Fruit fly (Drosophila melanogaster) whole organism, embryonic: ENCODE data around the gene cni.

Experiments
- Asciz ChIP-seq: fragments of 200-800 bp; sonication (Bioruptor generic); optimal IDR thresholded peaks from 2 replicates; lab custom pipeline; 2017; ENCODE audit warnings: missing biosample characterization, mild to moderate bottlenecking, missing genetic modification characterization, missing genetic modification reagents
- BtbVII ChIP-seq: fragments of 200-800 bp; sonication (Bioruptor generic); optimal IDR thresholded peaks from 3 replicates; lab custom pipeline; 2017; ENCODE audit warnings: missing biosample characterization, mild to moderate bottlenecking, missing genetic modification characterization
- CG10274 ChIP-seq: fragments of 200-800 bp; sonication (Bioruptor generic); optimal IDR thresholded peaks from 3 replicates; lab custom pipeline; 2017; ENCODE audit warnings: missing biosample characterization, mild to moderate bottlenecking, missing genetic modification characterization
- CG10959 ChIP-seq: fragments of 200-800 bp; sonication (Bioruptor generic); IDR thresholded peaks from 2 replicates; pipeline ENCODE4 v1.3.6; 2022; ENCODE audit warnings: missing biosample characterization, missing genetic modification characterization
- CG12769 ChIP-seq: fragments of 200-800 bp; sonication (Bioruptor generic); optimal IDR thresholded peaks from 2 replicates; lab custom pipeline; 2019; ENCODE audit warnings: missing biosample characterization, mild to moderate bottlenecking, missing genetic modification characterization, moderate library complexity
- CG13287 ChIP-seq: fragments of 200-800 bp; sonication (Bioruptor generic); IDR thresholded peaks from 2 replicates; pipeline ENCODE4 v1.3.6; 2022; ENCODE audit warnings: missing biosample characterization, missing genetic modification characterization; ENCODE audit not compliant: partially characterized antibody
- CG15269 ChIP-seq: fragments of 200-800 bp; sonication (Bioruptor generic); optimal IDR thresholded peaks from 2 replicates; lab custom pipeline; 2018; ENCODE audit warnings: missing biosample characterization, mild to moderate bottlenecking, missing genetic modification characterization, moderate library complexity
- CG15696 ChIP-seq: fragments of 200-800 bp; sonication (Bioruptor generic); optimal IDR thresholded peaks from 2 replicates; lab custom pipeline; 2019; ENCODE audit warnings: missing biosample characterization, mild to moderate bottlenecking, missing genetic modification characterization, moderate library complexity
- CG17385 ChIP-seq: fragments of 200-800 bp; sonication (Bioruptor generic); optimal IDR thresholded peaks from 3 replicates; lab custom pipeline; 2018; ENCODE audit warnings: missing biosample characterization, mild to moderate bottlenecking, missing genetic modification characterization
- CG17802 ChIP-seq: fragments of 200-800 bp; sonication (Bioruptor generic); optimal IDR thresholded peaks from 2 replicates; lab custom pipeline; 2018; ENCODE audit warnings: missing biosample characterization, mild to moderate bottlenecking, missing genetic modification characterization, moderate library complexity
- CG18476 ChIP-seq: fragments of 200-800 bp; sonication (Bioruptor generic); optimal IDR thresholded peaks from 2 replicates; lab custom pipeline; 2016; ENCODE audit warnings: missing biosample characterization, mild to moderate bottlenecking, missing genetic modification characterization
- CG3726 ChIP-seq: fragments of 200-800 bp; sonication (Bioruptor generic); IDR thresholded peaks from 3 replicates; pipeline ENCODE4, ENCODE4 v1.3.6; 2022; ENCODE audit warnings: missing biosample characterization, missing genetic modification characterization
- CG4282 ChIP-seq: fragments of 200-800 bp; sonication (Bioruptor generic); optimal IDR thresholded peaks from 2 replicates; lab custom pipeline; 2016; ENCODE audit warnings: missing biosample characterization, missing genetic modification characterization
- CG4820 ChIP-seq: fragments of 200-800 bp; sonication (Bioruptor generic); optimal IDR thresholded peaks from 3 replicates; lab custom pipeline; 2016; ENCODE audit warnings: missing biosample characterization, missing genetic modification characterization
- CG6175 ChIP-seq: fragments of 200-800 bp; sonication (Bioruptor generic); IDR thresholded peaks from 3 replicates; pipeline ENCODE4 v1.3.6; 2022; ENCODE audit warnings: missing biosample characterization, missing genetic modification characterization
- CG6683 ChIP-seq: fragments of 200-800 bp; sonication (Bioruptor generic); optimal IDR thresholded peaks from 2 replicates; lab custom pipeline; 2017; ENCODE audit warnings: missing biosample characterization, mild to moderate bottlenecking, missing genetic modification characterization, missing genetic modification reagents
- CG6813 ChIP-seq: fragments of 200-800 bp; sonication (Bioruptor generic); optimal IDR thresholded peaks from 2 replicates; lab custom pipeline; 2017; ENCODE audit warnings: missing biosample characterization, missing genetic modification characterization, mild to moderate bottlenecking, moderate library complexity, missing genetic modification reagents
- CG7987 ChIP-seq: fragments of 200-800 bp; sonication (Bioruptor generic); optimal IDR thresholded peaks from 2 replicates; lab custom pipeline; 2018; ENCODE audit warnings: missing biosample characterization, mild to moderate bottlenecking, missing genetic modification characterization, moderate library complexity
- CG9932 ChIP-seq: fragments of 200-800 bp; sonication (Bioruptor generic); IDR thresholded peaks from 2 replicates; pipeline ENCODE4 v1.3.6; 2022; ENCODE audit warnings: missing biosample characterization, missing genetic modification characterization
- Chrac-16 ChIP-seq: fragments of 200-800 bp; sonication (Bioruptor generic); optimal IDR thresholded peaks from 3 replicates; lab custom pipeline; 2016; ENCODE audit warnings: missing biosample characterization, missing genetic modification characterization
- ERR ChIP-seq: fragments of 200-800 bp; sonication (Bioruptor generic); optimal IDR thresholded peaks from 2 replicates; lab custom pipeline; 2016; ENCODE audit warnings: missing biosample characterization, missing genetic modification characterization
- Fer1 ChIP-seq: fragments of 200-800 bp; sonication (Bioruptor generic); optimal IDR thresholded peaks from 2 replicates; lab custom pipeline; 2017; ENCODE audit warnings: missing biosample characterization, mild to moderate bottlenecking, missing genetic modification characterization
- Hand ChIP-seq: fragments of 200-800 bp; sonication (Bioruptor generic); optimal IDR thresholded peaks from 2 replicates; lab custom pipeline; 2017; ENCODE audit warnings: mild to moderate bottlenecking, missing biosample characterization, missing genetic modification reagents, missing genetic modification characterization
- Hr78 ChIP-seq, 2 experiments: fragments of 200-800 bp in 1 of 2; fragments of >200 bp in 1 of 2; sonication (Bioruptor generic) in 1 of 2; optimal IDR thresholded peaks; 2 replicates each; lab custom pipeline; 2017 to 2019; ENCODE audit warnings: missing biosample characterization in 2 of 2, missing genetic modification characterization in 2 of 2, mild to moderate bottlenecking in 1 of 2, moderate library complexity in 1 of 2
- NFAT ChIP-seq: fragments of 200-800 bp; sonication (Bioruptor generic); IDR thresholded peaks from 2 replicates; pipeline ENCODE4 v1.3.6; 2022; ENCODE audit warnings: missing biosample characterization, missing genetic modification characterization
- Optix ChIP-seq: fragments of 200-800 bp; sonication (Bioruptor generic); IDR thresholded peaks from 3 replicates; pipeline ENCODE4 v1.3.6; 2022; ENCODE audit warnings: missing biosample characterization, missing genetic modification characterization
- Sin3A ChIP-seq: fragments of >200 bp; optimal IDR thresholded peaks from 2 replicates; lab custom pipeline; 2018
- Trl ChIP-seq, 3 experiments: fragments of >200 bp in 2 of 3; fragments of 200-800 bp in 1 of 3; sonication (Bioruptor generic) in 1 of 3; optimal IDR thresholded peaks; 2 replicates in 1 of 3; 3 replicates in 2 of 3; lab custom pipeline; 2016 to 2017; ENCODE audit warnings: missing biosample characterization in 1 of 3, missing genetic modification characterization in 1 of 3
- Vsx1 ChIP-seq: fragments of 200-800 bp; sonication (Bioruptor generic); optimal IDR thresholded peaks from 2 replicates; lab custom pipeline; 2017; ENCODE audit warnings: missing biosample characterization, mild to moderate bottlenecking, missing genetic modification characterization, missing genetic modification reagents
- ac ChIP-seq: fragments of 200-800 bp; sonication (Bioruptor generic); optimal IDR thresholded peaks from 3 replicates; lab custom pipeline; 2017; ENCODE audit warnings: missing biosample characterization, mild to moderate bottlenecking, missing genetic modification characterization
- bab2 ChIP-seq: fragments of 200-800 bp; sonication (Bioruptor generic); optimal IDR thresholded peaks from 2 replicates; lab custom pipeline; 2016; ENCODE audit warnings: missing biosample characterization, missing genetic modification characterization
- btn ChIP-seq: fragments of 200-800 bp; sonication (Bioruptor generic); optimal IDR thresholded peaks from 2 replicates; lab custom pipeline; 2016; ENCODE audit warnings: missing biosample characterization, missing genetic modification characterization
- emc ChIP-seq: fragments of 200-800 bp; sonication (Bioruptor generic); optimal IDR thresholded peaks from 2 replicates; lab custom pipeline; 2016; ENCODE audit warnings: missing biosample characterization, missing genetic modification characterization
- fd3F ChIP-seq: fragments of 200-800 bp; sonication (Bioruptor generic); optimal IDR thresholded peaks from 2 replicates; lab custom pipeline; 2018; ENCODE audit warnings: missing biosample characterization, mild to moderate bottlenecking, missing genetic modification characterization, moderate library complexity
- grn ChIP-seq: fragments of 200-800 bp; sonication (Bioruptor generic); optimal IDR thresholded peaks from 3 replicates; lab custom pipeline; 2017; ENCODE audit warnings: missing biosample characterization, missing genetic modification characterization
- nmo ChIP-seq: fragments of 200-800 bp; sonication (Bioruptor generic); optimal IDR thresholded peaks from 2 replicates; lab custom pipeline; 2018; ENCODE audit warnings: missing biosample characterization, mild to moderate bottlenecking, missing genetic modification characterization, moderate library complexity
- nom ChIP-seq: fragments of 200-800 bp; sonication (Bioruptor generic); optimal IDR thresholded peaks from 2 replicates; lab custom pipeline; 2017; ENCODE audit warnings: missing biosample characterization, missing genetic modification characterization, mild to moderate bottlenecking, moderate library complexity, missing genetic modification reagents
- otp ChIP-seq: fragments of 200-800 bp; sonication (Bioruptor generic); IDR thresholded peaks from 3 replicates; pipeline ENCODE4, ENCODE4 v1.3.6; 2022; ENCODE audit warnings: missing biosample characterization, missing genetic modification characterization
- pfk ChIP-seq: fragments of 200-800 bp; sonication (Bioruptor generic); optimal IDR thresholded peaks from 2 replicates; lab custom pipeline; 2018; ENCODE audit warnings: missing biosample characterization, mild to moderate bottlenecking, missing genetic modification characterization, moderate library complexity
- pnt ChIP-seq: fragments of 200-800 bp; sonication (Bioruptor generic); optimal IDR thresholded peaks from 3 replicates; lab custom pipeline; 2016; ENCODE audit warnings: missing biosample characterization, missing genetic modification characterization
- ranshi ChIP-seq: fragments of 200-800 bp; sonication (Bioruptor generic); IDR thresholded peaks from 2 replicates; pipeline ENCODE4 v1.3.6; 2022; ENCODE audit warnings: missing biosample characterization, missing genetic modification characterization
- rib ChIP-seq: fragments of 200-800 bp; sonication (Bioruptor generic); IDR thresholded peaks from 2 replicates; pipeline ENCODE4 v1.3.6; 2022; ENCODE audit warnings: missing biosample characterization, missing genetic modification characterization
- schlank ChIP-seq: fragments of 200-800 bp; sonication (Bioruptor generic); optimal IDR thresholded peaks from 2 replicates; lab custom pipeline; 2018; ENCODE audit warnings: missing biosample characterization, mild to moderate bottlenecking, missing genetic modification characterization
- sens ChIP-seq: fragments of 200-800 bp; sonication (Bioruptor generic); peaks from one replicate; lab custom pipeline; 2016; ENCODE audit warnings: missing biosample characterization, missing genetic modification characterization
- sna ChIP-seq: fragments of 200-800 bp; sonication (Bioruptor generic); IDR thresholded peaks from 2 replicates; pipeline ENCODE4 v1.3.6; 2022; ENCODE audit warnings: missing biosample characterization, missing genetic modification characterization; ENCODE audit not compliant: partially characterized antibody
- tll ChIP-seq, 2 experiments: fragments of 200-800 bp in 1 of 2; fragments of >200 bp in 1 of 2; sonication (Bioruptor generic) in 1 of 2; optimal IDR thresholded peaks; 2 replicates each; lab custom pipeline; 2017 to 2019; ENCODE audit warnings: missing biosample characterization in 2 of 2, missing genetic modification characterization in 2 of 2, mild to moderate bottlenecking in 1 of 2, moderate library complexity in 1 of 2
- twi ChIP-seq: fragments of 200-800 bp; optimal IDR thresholded peaks from 2 replicates; lab custom pipeline; 2019; ENCODE audit warnings: missing biosample characterization, mild to moderate bottlenecking, missing genetic modification characterization, moderate library complexity
- yki ChIP-seq: fragments of >200 bp; optimal IDR thresholded peaks from 3 replicates; lab custom pipeline; 2018

The cni gene

DNA sequence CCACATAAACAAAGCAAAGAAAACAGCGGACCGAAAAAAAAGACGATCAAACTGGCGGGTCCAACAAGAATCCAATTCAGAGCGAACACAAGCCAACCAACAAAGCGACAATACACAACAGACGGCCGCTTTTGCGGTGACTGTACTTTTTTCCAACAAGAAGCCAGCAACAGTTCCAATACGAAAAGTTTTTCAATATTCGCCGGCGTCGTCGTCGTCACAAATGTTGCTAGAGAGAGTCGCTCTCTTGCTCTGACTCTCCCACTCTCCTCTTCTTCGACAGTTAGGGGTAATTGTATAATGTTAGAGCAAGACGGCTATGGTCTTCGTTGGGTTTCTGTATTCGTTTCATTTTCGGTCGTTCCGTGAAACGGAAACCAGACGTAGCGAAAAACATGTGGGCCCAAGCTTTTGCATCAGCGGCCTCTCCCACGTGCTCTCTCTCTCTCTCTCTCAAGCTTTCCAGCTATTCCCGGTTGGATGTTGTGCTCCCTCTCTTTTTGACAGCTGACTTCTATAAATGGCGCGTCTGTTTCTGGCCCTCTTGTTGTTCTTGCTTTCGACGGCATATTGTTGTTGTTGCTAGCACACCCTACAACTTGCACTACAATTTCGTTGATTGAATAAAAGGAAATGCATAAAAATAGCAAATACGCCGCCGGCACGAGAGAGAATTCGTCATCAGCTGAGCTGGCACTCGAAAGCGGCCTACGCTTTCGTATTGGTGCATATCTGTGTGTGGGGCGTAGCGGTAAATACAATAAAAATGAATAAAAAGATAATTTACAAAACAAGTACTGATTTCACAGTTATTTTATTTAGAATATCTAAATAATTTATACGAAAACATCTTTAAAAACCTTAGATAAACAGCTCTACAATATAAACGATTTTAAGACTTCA, 41.0 kb downstream of the cni start (continued):
- no peak for TF ChIP-seq CG15696 (tag; lab: Kevin White, UChicago)
- TF ChIP-seq yki (lab: Kevin White, UChicago), result peak; percentile 46
- TF ChIP-seq CG6683 (GFP tag; lab: Kevin White, UChicago), result peak; percentile 87
- no peak for TF ChIP-seq nmo (GFP tag; lab: Kevin White, UChicago)
- TF ChIP-seq CG7987, result peak; percentile 95
- TF ChIP-seq CG3726 (GFP tag; lab: Robert Waterston, UW), result no peak
- TF ChIP-seq CG18476, result no peak
- no peak for TF ChIP-seq rib (GFP tag; lab: Robert Waterston, UW)
- TF ChIP-seq tll (GFP tag; optimal IDR thresholded peaks at IDR 0.05; lab: Kevin White, UChicago), result peak in 1 of 2 experiments; percentile 71
- TF ChIP-seq ranshi, result no peak
- no peak for TF ChIP-seq Chrac-16 (GFP tag; lab: Kevin White, UChicago)
- TF ChIP-seq grn (GFP tag; lab: Kevin White, UChicago), result peak; percentile 38
- TF ChIP-seq Hand (GFP tag; lab: Kevin White, UChicago), result peak; percentile 93
- TF ChIP-seq Vsx1 (GFP tag; lab: Kevin White, UChicago), result peak; percentile 85
- TF ChIP-seq CG9932 (GFP tag; lab: Robert Waterston, UW), result no peak
- TF ChIP-seq CG12769 (tag; lab: Kevin White, UChicago), result peak; percentile 98
- no peak for TF ChIP-seq otp (GFP tag; lab: Robert Waterston, UW)
- peak; percentile 87 for TF ChIP-seq CG17385 (GFP tag; lab: Kevin White, UChicago)
- peak; percentile 88 for TF ChIP-seq nom (GFP tag; lab: Kevin White, UChicago)
- peak; percentile 96 for TF ChIP-seq CG6813 (GFP tag; lab: Kevin White, UChicago)
- TF ChIP-seq sens (GFP tag; lab: Kevin White, UChicago), result peak; percentile 84
- TF ChIP-seq CG17802 (tag; lab: Kevin White, UChicago), result no peak
- TF ChIP-seq CG4282 (GFP tag; lab: Kevin White, UChicago), result no peak
- TF ChIP-seq Asciz, result peak; percentile 92
- peak; percentile 100 for TF ChIP-seq pfk
- no peak for TF ChIP-seq emc
- TF ChIP-seq CG10959 (GFP tag; lab: Robert Waterston, UW), result no peak
- TF ChIP-seq ac (GFP tag; lab: Kevin White, UChicago), result peak; percentile 17
- TF ChIP-seq Fer1, result peak; percentile 97
- no peak for TF ChIP-seq CG6175 (GFP tag; lab: Robert Waterston, UW)
- TF ChIP-seq ERR (GFP tag; lab: Kevin White, UChicago), result peak; percentile 43
- no peak for TF ChIP-seq sna (GFP tag; lab: Robert Waterston, UW)
- TF ChIP-seq NFAT, result no peak
- peak; percentile 57 for TF ChIP-seq CG15269 (tag; lab: Kevin White, UChicago)
- TF ChIP-seq bab2, result no peak
- TF ChIP-seq CG10274 (GFP tag; lab: Kevin White, UChicago), result peak; percentile 68
- peak; percentile 96 for TF ChIP-seq BtbVII
- peak; percentile 48 for TF ChIP-seq btn (GFP tag; lab: Kevin White, UChicago)
- TF ChIP-seq pnt, result no peak
- TF ChIP-seq schlank (tag; lab: Kevin White, UChicago), result peak; percentile 88
- TF ChIP-seq CG4820 (GFP tag; lab: Kevin White, UChicago), result no peak
- no peak for TF ChIP-seq CG13287 (GFP tag; lab: Robert Waterston, UW)
- TF ChIP-seq Sin3A (lab: Kevin White, UChicago), result no peak
- peak in 1 of 2 experiments; percentile 13 for TF ChIP-seq Hr78 (GFP tag; optimal IDR thresholded peaks at IDR 0.05; lab: Kevin White, UChicago)
- no peak for TF ChIP-seq Optix (GFP tag; lab: Robert Waterston, UW)
- peak; percentile 60 for TF ChIP-seq twi (tag; lab: Kevin White, UChicago)
- TF ChIP-seq Trl (optimal IDR thresholded peaks at IDR 0.05; lab: Kevin White, UChicago), result peak; percentile 94 to 100
- peak; percentile 82 for TF ChIP-seq Trl (GFP tag; optimal IDR thresholded peaks at IDR 0.05; lab: Kevin White, UChicago)
- TF ChIP-seq fd3F (GFP tag; lab: Kevin White, UChicago), result no peak
